Fruit fly (Drosophila melanogaster) whole organism: Measurements from ENCODE around the gene MP1.

Experiments used
- CG8478 ChIP-seq: fragments of >200 bp; optimal IDR thresholded peaks from 2 replicates; lab custom pipeline; 2018; ENCODE audit warnings: inconsistent platforms
- pan ChIP-seq: fragments of >200 bp; optimal IDR thresholded peaks from 2 replicates; lab custom pipeline; 2017

- TF ChIP-seq pan (lab: Kevin White, UChicago) (no peak), CG8478 (no peak)
Measured at dm6 chr3R:4282207-4282606, 25.5 kb upstream of the MP1 start.
